Worm (Caenorhabditis elegans) whole organism, late embryonic: ENCODE results near the gene peb-1.

ENCODE experiments used
- T23F11.4 ChIP-seq: fragments of 200-800 bp; sonication (Bioruptor generic); optimal IDR thresholded peaks from 2 replicates; lab custom pipeline; 2018; ENCODE audit warnings: mild to moderate bottlenecking, missing genetic modification characterization, missing compliant biosample characterization
- ahr-1 ChIP-seq: sonication (generic microtip); optimal IDR thresholded peaks from 2 replicates; lab custom pipeline; 2016; ENCODE audit warnings: missing genetic modification characterization, missing compliant biosample characterization
- ceh-14 ChIP-seq: sonication (generic microtip); optimal IDR thresholded peaks from 2 replicates; lab custom pipeline; 2016; ENCODE audit warnings: missing genotype, missing genetic modification characterization, missing compliant biosample characterization
- ceh-18 ChIP-seq: sonication (generic microtip); optimal IDR thresholded peaks from 2 replicates; lab custom pipeline; 2016; ENCODE audit warnings: missing genetic modification characterization, missing compliant biosample characterization
- ceh-19 ChIP-seq: fragments of 200-800 bp; sonication (Bioruptor generic); optimal IDR thresholded peaks from 2 replicates; lab custom pipeline; 2018; ENCODE audit warnings: mild to moderate bottlenecking, missing genetic modification characterization, missing compliant biosample characterization
- ceh-22 ChIP-seq: sonication (generic microtip); optimal IDR thresholded peaks from 2 replicates; lab custom pipeline; 2017; ENCODE audit warnings: missing biosample characterization, missing genetic modification characterization
- ceh-24 ChIP-seq: sonication (generic microtip); optimal IDR thresholded peaks from 2 replicates; lab custom pipeline; 2016; ENCODE audit warnings: mild to moderate bottlenecking, missing genetic modification characterization, missing compliant biosample characterization
- ceh-31 ChIP-seq: sonication (generic microtip); optimal IDR thresholded peaks from 2 replicates; lab custom pipeline; 2016; ENCODE audit warnings: missing genetic modification characterization, missing compliant biosample characterization
- ceh-34 ChIP-seq: sonication (generic microtip); optimal IDR thresholded peaks from 2 replicates; lab custom pipeline; 2016; ENCODE audit warnings: mild to moderate bottlenecking, missing genetic modification characterization, missing compliant biosample characterization
- ceh-48 ChIP-seq: sonication (generic microtip); optimal IDR thresholded peaks from 2 replicates; lab custom pipeline; 2016; ENCODE audit warnings: missing genetic modification characterization, inconsistent platforms, missing compliant biosample characterization
- ceh-6 ChIP-seq: fragments of 200-800 bp; sonication (Bioruptor generic); optimal IDR thresholded peaks from 2 replicates; lab custom pipeline; 2018; ENCODE audit warnings: mild to moderate bottlenecking, missing genetic modification characterization, missing compliant biosample characterization
- dve-1 ChIP-seq: sonication (generic microtip); optimal IDR thresholded peaks from 2 replicates; lab custom pipeline; 2017; ENCODE audit warnings: antibody characterized with exemption, mild to moderate bottlenecking, missing genetic modification characterization, missing compliant biosample characterization
- elt-2 ChIP-seq: sonication (generic microtip); optimal IDR thresholded peaks from 2 replicates; lab custom pipeline; 2016; ENCODE audit warnings: missing genetic modification reagents, missing genetic modification characterization, missing compliant biosample characterization
- elt-4 ChIP-seq: sonication (generic microtip); optimal IDR thresholded peaks from 2 replicates; lab custom pipeline; 2016; ENCODE audit warnings: missing genetic modification characterization, missing compliant biosample characterization
- fkh-10 ChIP-seq: fragments of 150-350 bp; optimal IDR thresholded peaks from 2 replicates; lab custom pipeline; 2014; ENCODE audit warnings: missing biosample characterization, missing genetic modification reagents, missing genetic modification characterization
- fkh-6 ChIP-seq: sonication (generic microtip); optimal IDR thresholded peaks from 2 replicates; lab custom pipeline; 2016; ENCODE audit warnings: missing genetic modification characterization, missing compliant biosample characterization
- gmeb-2 ChIP-seq: sonication (generic microtip); optimal IDR thresholded peaks from 2 replicates; lab custom pipeline; 2016; ENCODE audit warnings: missing genetic modification characterization, inconsistent platforms, missing compliant biosample characterization
- hlh-13 ChIP-seq: fragments of 200-800 bp; sonication (Bioruptor generic); optimal IDR thresholded peaks from 2 replicates; lab custom pipeline; 2018; ENCODE audit warnings: mild to moderate bottlenecking, missing genetic modification characterization, missing compliant biosample characterization
- hlh-15 ChIP-seq: sonication (generic microtip); optimal IDR thresholded peaks from 2 replicates; lab custom pipeline; 2016; ENCODE audit warnings: missing genetic modification characterization, missing compliant biosample characterization
- hlh-30 ChIP-seq: sonication (generic microtip); optimal IDR thresholded peaks from 2 replicates; lab custom pipeline; 2017; ENCODE audit warnings: antibody characterized with exemption, missing genetic modification characterization, missing compliant biosample characterization; ENCODE audit not compliant: insufficient read depth
- hlh-6 ChIP-seq: sonication (generic microtip); optimal IDR thresholded peaks from 2 replicates; lab custom pipeline; 2016; ENCODE audit warnings: missing genotype, missing genetic modification characterization, missing compliant biosample characterization
- lim-6 ChIP-seq: sonication (generic microtip); optimal IDR thresholded peaks from 2 replicates; lab custom pipeline; 2016; ENCODE audit warnings: missing genetic modification characterization, missing compliant biosample characterization
- madf-2 ChIP-seq: sonication (generic microtip); optimal IDR thresholded peaks from 2 replicates; lab custom pipeline; 2017; ENCODE audit warnings: missing genetic modification characterization, missing compliant biosample characterization
- nfya-1 ChIP-seq: sonication (generic microtip); optimal IDR thresholded peaks from 2 replicates; lab custom pipeline; 2017; ENCODE audit warnings: missing genetic modification characterization, mild to moderate bottlenecking, missing compliant biosample characterization, antibody characterized with exemption, moderate library complexity
- nhr-11 ChIP-seq: fragments of 150-350 bp; optimal IDR thresholded peaks from 2 replicates; lab custom pipeline; 2014; ENCODE audit warnings: missing biosample characterization, missing genetic modification characterization
- npax-4 ChIP-seq: sonication (generic microtip); optimal IDR thresholded peaks from 2 replicates; lab custom pipeline; 2016; ENCODE audit warnings: missing genetic modification characterization, missing compliant biosample characterization
- odd-2 ChIP-seq: sonication (generic microtip); optimal IDR thresholded peaks from 2 replicates; lab custom pipeline; 2017; ENCODE audit warnings: antibody characterized with exemption, mild to moderate bottlenecking, missing genetic modification characterization, missing compliant biosample characterization
- pag-3 ChIP-seq: sonication (generic microtip); optimal IDR thresholded peaks from 2 replicates; lab custom pipeline; 2016; ENCODE audit warnings: missing compliant biosample characterization, missing genetic modification characterization, borderline replicate concordance
- pat-9 ChIP-seq: fragments of 200-800 bp; sonication (Bioruptor generic); optimal IDR thresholded peaks from 2 replicates; lab custom pipeline; 2018; ENCODE audit warnings: mild to moderate bottlenecking, missing genetic modification characterization, moderate library complexity, missing compliant biosample characterization
- pha-2 ChIP-seq: sonication (generic microtip); optimal IDR thresholded peaks from 2 replicates; lab custom pipeline; 2017; ENCODE audit warnings: mild to moderate bottlenecking, missing genetic modification characterization, missing compliant biosample characterization
- pqm-1 ChIP-seq: sonication (generic microtip); optimal IDR thresholded peaks from 2 replicates; lab custom pipeline; 2016; ENCODE audit warnings: missing genetic modification characterization, missing compliant biosample characterization
- ref-2 ChIP-seq: sonication (generic microtip); optimal IDR thresholded peaks from 2 replicates; lab custom pipeline; 2016; ENCODE audit warnings: missing genetic modification characterization, missing compliant biosample characterization
- rnt-1 ChIP-seq: sonication (generic microtip); optimal IDR thresholded peaks from 2 replicates; lab custom pipeline; 2016; ENCODE audit warnings: missing genetic modification characterization, missing compliant biosample characterization
- sox-2 ChIP-seq: fragments of 200-800 bp; sonication (Bioruptor generic); IDR thresholded peaks from 2 replicates; pipeline ENCODE4 v1.3.6; 2022; ENCODE audit warnings: missing genetic modification reagents, missing genetic modification characterization, missing compliant biosample characterization
- sox-4 ChIP-seq: sonication (generic microtip); optimal IDR thresholded peaks from 2 replicates; lab custom pipeline; 2017; ENCODE audit warnings: mild to moderate bottlenecking, missing genetic modification characterization, inconsistent platforms, missing compliant biosample characterization
- syd-9 ChIP-seq: sonication (generic microtip); optimal IDR thresholded peaks from 2 replicates; lab custom pipeline; 2016; ENCODE audit warnings: mild to moderate bottlenecking, missing genetic modification characterization, moderate library complexity, missing compliant biosample characterization
- tbx-2 ChIP-seq: sonication (generic microtip); optimal IDR thresholded peaks from 2 replicates; lab custom pipeline; 2016; ENCODE audit warnings: missing genetic modification characterization, missing compliant biosample characterization
- tbx-7 ChIP-seq: sonication (generic microtip); optimal IDR thresholded peaks from 2 replicates; lab custom pipeline; 2016; ENCODE audit warnings: missing genotype, missing genetic modification characterization, missing compliant biosample characterization
- unc-3 ChIP-seq, 2 experiments: fragments of 200-800 bp in 1 of 2; sonication (Bioruptor generic) in 1 of 2; sonication (generic microtip) in 1 of 2; conservative IDR thresholded peaks in 1 of 2; optimal IDR thresholded peaks in 1 of 2; 2 replicates each; pipeline versions ENCODE4 v1.3.6 to Lab custom; 2016 to 2022; ENCODE audit warnings: missing compliant biosample characterization in 2 of 2, missing genetic modification characterization in 2 of 2, missing genetic modification reagents in 1 of 2
- unc-42 ChIP-seq: sonication (generic microtip); optimal IDR thresholded peaks from 2 replicates; lab custom pipeline; 2016; ENCODE audit warnings: missing genotype, missing genetic modification characterization, missing compliant biosample characterization
- unc-55 ChIP-seq: sonication (generic microtip); optimal IDR thresholded peaks from 2 replicates; lab custom pipeline; 2017; ENCODE audit warnings: missing biosample characterization, missing genetic modification reagents, missing genetic modification characterization
- ztf-16 ChIP-seq: sonication (generic microtip); optimal IDR thresholded peaks from 2 replicates; lab custom pipeline; 2017; ENCODE audit warnings: missing genetic modification characterization, missing compliant biosample characterization

peb-1 gene

ce11 chrX:2233929-2234328 lies 23.1 kb downstream of the peb-1 start, which contains the start of gene T14F9.2:
TSS of gene T14F9.2 (plus strand) at chrX:2234324.
- TF ChIP-seq unc-55 (GFP tag; lab: Kevin White, UChicago) (peak; percentile 18), elt-2 (tag; lab: Kevin White, UChicago) (peak; percentile 27), syd-9 (tag; lab: Kevin White, UChicago) (no peak), nfya-1 (peak; percentile 19), elt-4 (tag; lab: Kevin White, UChicago) (no peak), pha-2 (no peak), ceh-19 (no peak), hlh-15 (tag; lab: Kevin White, UChicago) (no peak), tbx-2 (peak; percentile 4)

ce11 chrX:2237438-2237961 lies 26.6 kb downstream of the peb-1 start, which contains the start of gene vha-15:
TSS of gene vha-15 (plus strand) at chrX:2237911.
- TF ChIP-seq ceh-22: no peak
- no peak for TF ChIP-seq T23F11.4 (GFP tag; lab: Kevin White, UChicago)
- TF ChIP-seq ceh-6: no peak
- TF ChIP-seq hlh-30 (tag; lab: Kevin White, UChicago): peak; percentile 18
- TF ChIP-seq tbx-7 (tag; lab: Kevin White, UChicago): no peak
- peak; percentile 33 for TF ChIP-seq ceh-18 (tag; lab: Kevin White, UChicago)
- TF ChIP-seq pha-2: peak; percentile 23
- no peak for TF ChIP-seq elt-4 (tag; lab: Kevin White, UChicago)
- peak; percentile 85 for TF ChIP-seq nfya-1
- TF ChIP-seq unc-42 (tag; lab: Kevin White, UChicago): peak; percentile 44
- TF ChIP-seq rnt-1 (tag; lab: Kevin White, UChicago): peak; percentile 23
- no peak for TF ChIP-seq ceh-14 (tag; lab: Kevin White, UChicago)
- TF ChIP-seq unc-55 (GFP tag; lab: Kevin White, UChicago): peak; percentile 94
- peak; percentile 51 for TF ChIP-seq tbx-2
- TF ChIP-seq dve-1: peak; percentile 47
- peak; percentile 64 for TF ChIP-seq ceh-31
- no peak for TF ChIP-seq ztf-16 (tag; lab: Kevin White, UChicago)
- TF ChIP-seq nhr-11 (tag; lab: Kevin White, UChicago): no peak
- peak; percentile 40 for TF ChIP-seq ceh-34 (tag; lab: Kevin White, UChicago)
- no peak for TF ChIP-seq lim-6 (tag; lab: Kevin White, UChicago)
- TF ChIP-seq ref-2 (tag; lab: Kevin White, UChicago): peak; percentile 9
- peak; percentile 93 for TF ChIP-seq ceh-48 (tag; lab: Kevin White, UChicago)

ce11 chrX:2241147-2241798 lies 30.4 kb downstream of the peb-1 start:
- TF ChIP-seq ceh-34 (tag; lab: Kevin White, UChicago) (no peak), fkh-10 (GFP tag; lab: Kevin White, UChicago) (no peak), sox-2 (GFP tag; lab: Robert Waterston, UW) (no peak), gmeb-2 (tag; lab: Kevin White, UChicago) (no peak), tbx-7 (tag; lab: Kevin White, UChicago) (no peak), madf-2 (tag; lab: Kevin White, UChicago) (no peak)

- peak; percentile 37 for TF ChIP-seq ztf-16 (tag; lab: Kevin White, UChicago)
- TF ChIP-seq sox-2 (GFP tag; lab: Robert Waterston, UW): no peak
- no peak for TF ChIP-seq ahr-1 (tag; lab: Kevin White, UChicago)
- TF ChIP-seq madf-2 (tag; lab: Kevin White, UChicago): peak; percentile 60
- no peak for TF ChIP-seq ceh-6
- peak; percentile 44; the same call in 1 of the 2 replicates for TF ChIP-seq unc-3 (GFP tag; conservative IDR thresholded peaks at IDR 0.05; lab: Robert Waterston, UW)
- peak; percentile 44 for TF ChIP-seq unc-3 (tag; optimal IDR thresholded peaks at IDR 0.05; lab: Kevin White, UChicago)
- TF ChIP-seq nfya-1: peak; percentile 97
- no peak for TF ChIP-seq hlh-6 (tag; lab: Kevin White, UChicago)
- no peak for TF ChIP-seq ceh-24 (tag; lab: Kevin White, UChicago)
- no peak for TF ChIP-seq pqm-1 (tag; lab: Kevin White, UChicago)
- TF ChIP-seq pat-9: no peak
- peak; percentile 34 for TF ChIP-seq fkh-6
- TF ChIP-seq pha-2: no peak
- peak; percentile 85 for TF ChIP-seq ceh-18 (tag; lab: Kevin White, UChicago)
- TF ChIP-seq sox-4 (tag; lab: Kevin White, UChicago): peak; percentile 21
- no peak for TF ChIP-seq pag-3 (tag; lab: Kevin White, UChicago)
- TF ChIP-seq hlh-13 (GFP tag; lab: Kevin White, UChicago): no peak
- no peak for TF ChIP-seq odd-2 (tag; lab: Kevin White, UChicago)
- TF ChIP-seq npax-4 (tag; lab: Kevin White, UChicago): no peak
- TF ChIP-seq fkh-10 (GFP tag; lab: Kevin White, UChicago): no peak
- TF ChIP-seq unc-42 (tag; lab: Kevin White, UChicago): peak; percentile 84
Measured at ce11 chrX:2242568-2243185, 31.8 kb downstream of the peb-1 start, which contains the start of gene rpl-11.2. TSS of gene rpl-11.2 (minus strand) at chrX:2242618.
